Worm (Caenorhabditis elegans) whole organism, mixed stage, embryonic: ENCODE data around the gene mdt-22.

ENCODE experiments used
- M03D4.4 ChIP-seq: sonication (generic microtip); optimal IDR thresholded peaks from 2 replicates; lab custom pipeline; 2017; ENCODE audit warnings: mild to moderate bottlenecking, missing genetic modification characterization, missing compliant biosample characterization
- bed-3 ChIP-seq: fragments of 200-800 bp; sonication (Bioruptor generic); optimal IDR thresholded peaks from 3 replicates; lab custom pipeline; 2018; ENCODE audit warnings: mild to moderate bottlenecking, missing genetic modification characterization, moderate library complexity, missing compliant biosample characterization
- blmp-1 ChIP-seq: fragments of 150-350 bp; optimal IDR thresholded peaks from 2 replicates; lab custom pipeline; 2014; ENCODE audit warnings: missing biosample characterization, missing genetic modification characterization
- ceh-39 ChIP-seq: fragments of 150-350 bp; optimal IDR thresholded peaks from 2 replicates; lab custom pipeline; 2014; ENCODE audit warnings: missing biosample characterization, missing genetic modification characterization
- ceh-43 ChIP-seq: fragments of 200-800 bp; sonication (Bioruptor generic); optimal IDR thresholded peaks from 2 replicates; lab custom pipeline; 2018; ENCODE audit warnings: mild to moderate bottlenecking, missing genetic modification characterization, moderate library complexity, missing compliant biosample characterization
- ceh-83 ChIP-seq: fragments of 200-800 bp; sonication (Bioruptor generic); optimal IDR thresholded peaks from 2 replicates; lab custom pipeline; 2018; ENCODE audit warnings: mild to moderate bottlenecking, missing genetic modification characterization, missing compliant biosample characterization
- ces-1 ChIP-seq: fragments of 150-350 bp; optimal IDR thresholded peaks from 2 replicates; lab custom pipeline; 2014; ENCODE audit warnings: missing biosample characterization, missing genetic modification reagents, missing genetic modification characterization
- cnd-1 ChIP-seq: fragments of 200-800 bp; sonication (Bioruptor generic); optimal IDR thresholded peaks from 2 replicates; lab custom pipeline; 2018; ENCODE audit warnings: mild to moderate bottlenecking, missing genetic modification characterization, missing compliant biosample characterization
- drap-1 ChIP-seq: fragments of 200-800 bp; sonication (Bioruptor generic); optimal IDR thresholded peaks from 3 replicates; lab custom pipeline; 2018; ENCODE audit warnings: mild to moderate bottlenecking, missing genetic modification characterization, missing compliant biosample characterization
- elt-1 ChIP-seq: sonication (generic microtip); optimal IDR thresholded peaks from 2 replicates; lab custom pipeline; 2017; ENCODE audit warnings: missing genetic modification characterization, mild to moderate bottlenecking, missing compliant biosample characterization, antibody characterized with exemption, moderate library complexity, borderline replicate concordance; ENCODE audit not compliant: insufficient read depth
- elt-3 ChIP-seq: fragments of 150-350 bp; optimal IDR thresholded peaks from 2 replicates; lab custom pipeline; 2014; ENCODE audit warnings: missing biosample characterization, missing genetic modification characterization
- flh-1 ChIP-seq: fragments of 200-800 bp; sonication (Bioruptor generic); optimal IDR thresholded peaks from 2 replicates; lab custom pipeline; 2018; ENCODE audit warnings: mild to moderate bottlenecking, missing genetic modification characterization, moderate library complexity, missing compliant biosample characterization
- ham-2 ChIP-seq: fragments of 200-800 bp; sonication (Bioruptor generic); optimal IDR thresholded peaks from 2 replicates; lab custom pipeline; 2018; ENCODE audit warnings: mild to moderate bottlenecking, missing genetic modification characterization, missing compliant biosample characterization
- hlh-1 ChIP-seq: fragments of 150-350 bp; optimal IDR thresholded peaks from 2 replicates; lab custom pipeline; 2014; ENCODE audit warnings: missing biosample characterization, missing genetic modification reagents, missing genetic modification characterization
- lin-13 ChIP-seq: fragments of 150-350 bp; optimal IDR thresholded peaks from 2 replicates; lab custom pipeline; 2014; ENCODE audit warnings: missing biosample characterization, missing genetic modification characterization
- lin-32 ChIP-seq: fragments of 200-800 bp; sonication (Bioruptor generic); optimal IDR thresholded peaks from 2 replicates; lab custom pipeline; 2018; ENCODE audit warnings: mild to moderate bottlenecking, missing genetic modification characterization, missing compliant biosample characterization
- lsy-2 ChIP-seq: fragments of 150-350 bp; optimal IDR thresholded peaks from 2 replicates; lab custom pipeline; 2014; ENCODE audit warnings: missing biosample characterization, missing genetic modification characterization
- mab-5 ChIP-seq: fragments of 150-350 bp; optimal IDR thresholded peaks from 2 replicates; lab custom pipeline; 2014; ENCODE audit warnings: missing biosample characterization, missing genetic modification characterization
- mep-1 ChIP-seq: fragments of 150-350 bp; optimal IDR thresholded peaks from 2 replicates; lab custom pipeline; 2017; ENCODE audit warnings: missing biosample characterization, missing genetic modification reagents, missing genetic modification characterization, inconsistent platforms
- mls-2 ChIP-seq: sonication (generic microtip); optimal IDR thresholded peaks from 2 replicates; lab custom pipeline; 2016; ENCODE audit warnings: mild to moderate bottlenecking, missing genetic modification characterization, moderate library complexity, missing compliant biosample characterization
- nhr-12 ChIP-seq: fragments of 150-350 bp; optimal IDR thresholded peaks from 2 replicates; lab custom pipeline; 2014; ENCODE audit warnings: missing biosample characterization, missing genetic modification characterization
- nhr-2 ChIP-seq: fragments of 150-350 bp; optimal IDR thresholded peaks from 2 replicates; lab custom pipeline; 2014; ENCODE audit warnings: missing biosample characterization, missing genetic modification characterization
- nhr-237 ChIP-seq: fragments of 150-350 bp; optimal IDR thresholded peaks from 2 replicates; lab custom pipeline; 2014; ENCODE audit warnings: missing biosample characterization, missing genetic modification characterization
- nhr-28 ChIP-seq: fragments of 150-350 bp; optimal IDR thresholded peaks from 2 replicates; lab custom pipeline; 2014; ENCODE audit warnings: missing biosample characterization, missing genetic modification characterization
- nhr-76 ChIP-seq: sonication (generic microtip); optimal IDR thresholded peaks from 2 replicates; lab custom pipeline; 2017; ENCODE audit warnings: missing biosample characterization, missing genetic modification characterization
- pha-4 ChIP-seq: fragments of 150-350 bp; optimal IDR thresholded peaks from 2 replicates; lab custom pipeline; 2018; ENCODE audit warnings: missing biosample characterization, missing genetic modification reagents, missing genetic modification characterization
- sem-2 ChIP-seq: fragments of 200-800 bp; sonication (Bioruptor generic); optimal IDR thresholded peaks from 2 replicates; lab custom pipeline; 2018; ENCODE audit warnings: mild to moderate bottlenecking, missing genetic modification characterization, missing compliant biosample characterization
- snpc-4 ChIP-seq: fragments of 150-350 bp; optimal IDR thresholded peaks from 2 replicates; lab custom pipeline; 2014; ENCODE audit warnings: missing biosample characterization, missing genetic modification characterization
- sptf-1 ChIP-seq: sonication (generic microtip); optimal IDR thresholded peaks from 2 replicates; lab custom pipeline; 2017; ENCODE audit warnings: mild to moderate bottlenecking, missing genetic modification characterization, moderate library complexity, missing compliant biosample characterization
- tbx-8 ChIP-seq: fragments of 200-800 bp; sonication (Bioruptor generic); optimal IDR thresholded peaks from 2 replicates; lab custom pipeline; 2018; ENCODE audit warnings: mild to moderate bottlenecking, missing genetic modification characterization, moderate library complexity, missing compliant biosample characterization
- unc-120 ChIP-seq: sonication (generic microtip); optimal IDR thresholded peaks from 2 replicates; lab custom pipeline; 2017; ENCODE audit warnings: missing genetic modification characterization, missing compliant biosample characterization; ENCODE audit not compliant: poor library complexity, severe bottlenecking
- unc-39 ChIP-seq: fragments of 150-350 bp; optimal IDR thresholded peaks from 2 replicates; lab custom pipeline; 2014; ENCODE audit warnings: missing biosample characterization, missing genetic modification characterization
- unc-62 ChIP-seq: fragments of 150-350 bp; optimal IDR thresholded peaks from 2 replicates; lab custom pipeline; 2014; ENCODE audit warnings: missing biosample characterization, missing genetic modification reagents, missing genetic modification characterization
- zip-8 ChIP-seq: fragments of 150-350 bp; optimal IDR thresholded peaks from 2 replicates; lab custom pipeline; 2014; ENCODE audit warnings: missing biosample characterization, missing genetic modification characterization
- ztf-11 ChIP-seq: fragments of 150-350 bp; optimal IDR thresholded peaks from 2 replicates; lab custom pipeline; 2014; ENCODE audit warnings: missing biosample characterization, missing genetic modification characterization

Gene mdt-22

DNA sequence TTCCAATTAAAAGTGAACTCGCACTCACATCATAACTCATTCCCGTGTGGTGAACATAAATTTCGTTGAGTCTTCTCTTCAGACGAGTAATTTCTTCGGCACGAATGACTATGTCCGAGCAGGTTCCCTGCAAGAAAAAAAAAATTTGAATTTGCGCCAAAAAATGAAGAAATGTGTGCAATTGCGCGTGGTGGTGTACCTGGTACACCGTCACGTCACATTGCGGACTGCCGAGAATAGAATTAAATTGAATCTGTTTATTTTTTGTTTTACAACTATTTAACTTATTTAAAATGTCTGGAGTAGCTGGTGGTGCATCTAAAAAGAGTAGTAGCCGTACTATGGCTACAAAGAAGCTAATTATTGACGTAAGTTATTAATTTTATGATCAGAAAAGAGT is at the start of gene mdt-22:
Gene mdt-22, plus strand, starts transcription at position 263 of the 400 bp plus-strand sequence.
- TF ChIP-seq mep-1 (peak; percentile 89), ceh-83 (GFP tag; lab: Kevin White, UChicago) (no peak), nhr-2 (tag; lab: Kevin White, UChicago) (peak; percentile 2), lsy-2 (peak; percentile 81), tbx-8 (no peak), hlh-1 (peak; percentile 68), ztf-11 (no peak), mab-5 (no peak), lin-32 (no peak), nhr-237 (peak; percentile 52), nhr-12 (tag; lab: Kevin White, UChicago) (no peak), flh-1 (no peak), drap-1 (GFP tag; lab: Kevin White, UChicago) (peak; percentile 70), nhr-76 (tag; lab: Kevin White, UChicago) (no peak), unc-62 (no peak), unc-120 (tag; lab: Kevin White, UChicago) (peak; percentile 96), zip-8 (tag; lab: Kevin White, UChicago) (no peak), bed-3 (no peak), sem-2 (no peak), elt-3 (tag; lab: Kevin White, UChicago) (peak; percentile 6), cnd-1 (peak; percentile 28), ham-2 (no peak), pha-4 (tag; lab: Kevin White, UChicago) (peak; percentile 59), unc-39 (tag; lab: Kevin White, UChicago) (no peak), blmp-1 (tag; lab: Kevin White, UChicago) (no peak), ceh-39 (peak; percentile 28), ces-1 (peak; percentile 92), snpc-4 (tag; lab: Kevin White, UChicago) (no peak), elt-1 (tag; lab: Kevin White, UChicago) (no peak), nhr-28 (no peak), M03D4.4 (peak; percentile 66), ceh-43 (GFP tag; lab: Kevin White, UChicago) (peak; percentile 26), sptf-1 (tag; lab: Kevin White, UChicago) (peak; percentile 72), lin-13 (tag; lab: Kevin White, UChicago) (peak; percentile 81), mls-2 (tag; lab: Kevin White, UChicago) (peak; percentile 39)
- TF ChIP-seq, all 35 proteins: peak for 17

DNA sequence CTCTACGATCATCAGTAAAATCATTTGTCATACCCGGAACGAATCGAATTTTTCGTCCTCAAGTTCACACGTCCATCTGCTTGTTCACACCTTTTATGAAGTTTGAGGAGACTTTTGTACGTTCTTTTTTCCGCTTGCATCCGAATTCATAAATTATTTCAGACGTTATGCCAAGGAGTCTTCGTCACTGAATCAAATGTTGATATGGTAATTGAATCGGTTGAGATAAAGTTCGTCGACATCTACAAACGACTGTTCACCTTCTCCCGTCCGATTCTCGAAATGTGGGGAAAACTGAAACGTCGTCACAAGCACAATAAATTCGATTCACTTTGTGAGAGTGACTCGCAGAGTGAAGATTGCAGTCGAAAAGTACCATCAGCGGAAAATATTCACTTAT is 49.0 kb upstream of the mdt-22 start:
- no peak for TF ChIP-seq ces-1
- TF ChIP-seq ceh-39, result no peak
- no peak for TF ChIP-seq hlh-1
- TF ChIP-seq unc-62, result no peak
- no peak for TF ChIP-seq bed-3
- TF ChIP-seq ceh-83 (GFP tag; lab: Kevin White, UChicago), result no peak
- no peak for TF ChIP-seq zip-8 (tag; lab: Kevin White, UChicago)
- no peak for TF ChIP-seq lsy-2
- TF ChIP-seq blmp-1 (tag; lab: Kevin White, UChicago), result no peak
- TF ChIP-seq nhr-2 (tag; lab: Kevin White, UChicago), result no peak
- no peak for TF ChIP-seq mab-5
- no peak for TF ChIP-seq lin-32
- no peak for TF ChIP-seq tbx-8
- TF ChIP-seq nhr-28, result no peak
- TF ChIP-seq elt-1 (tag; lab: Kevin White, UChicago), result no peak
- no peak for TF ChIP-seq ham-2
- TF ChIP-seq, all 35 proteins: peak for 0

DNA sequence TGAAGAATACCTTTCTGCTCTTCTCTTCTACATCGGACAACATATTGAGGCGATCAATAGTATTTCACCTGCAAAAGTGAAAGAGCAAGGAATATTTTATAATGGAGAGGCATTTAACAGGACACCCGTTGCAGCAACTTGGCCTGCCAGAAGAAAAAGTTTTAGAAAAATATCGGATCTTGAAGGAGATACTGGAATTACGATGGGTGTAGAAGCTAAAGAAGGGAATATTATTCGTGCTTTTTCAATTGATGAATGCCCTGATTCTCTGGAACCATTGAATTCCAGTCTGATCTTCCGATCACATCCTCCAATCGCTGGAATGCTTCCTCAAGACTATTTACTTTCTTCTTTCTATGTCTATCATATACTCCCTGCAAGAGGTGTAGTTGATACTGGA is 39.8 kb upstream of the mdt-22 start:
- TF ChIP-seq ceh-39 (no peak), blmp-1 (tag; lab: Kevin White, UChicago) (no peak), nhr-28 (no peak), hlh-1 (no peak)
- TF ChIP-seq, all 35 proteins: peak for 0

DNA sequence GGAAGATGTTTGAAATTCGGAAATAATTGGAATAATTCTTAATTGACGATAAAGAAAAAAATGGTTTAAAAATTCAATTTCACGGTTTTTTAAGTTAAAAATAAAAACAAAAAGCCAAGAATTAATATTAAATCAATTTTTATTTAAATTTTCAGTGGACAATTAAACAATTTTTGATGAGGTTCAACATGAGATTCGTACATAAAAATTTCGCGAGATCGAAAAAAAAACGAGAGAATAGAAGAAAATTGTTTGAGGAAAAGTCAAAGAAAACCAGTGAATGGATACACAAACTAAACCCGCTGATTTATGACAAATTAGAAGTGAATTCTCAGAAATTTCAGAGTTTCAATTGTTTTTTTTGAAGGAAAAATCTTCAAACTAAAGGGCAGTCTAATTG is 31.0 kb upstream of the mdt-22 start, which contains the start of gene F54B3.2:
Gene F54B3.2, minus strand, starts transcription at position 101 of the 400 bp plus-strand sequence.
- TF ChIP-seq lin-13 (tag; lab: Kevin White, UChicago), result no peak
- TF ChIP-seq ces-1, result no peak
- no peak for TF ChIP-seq unc-120 (tag; lab: Kevin White, UChicago)
- no peak for TF ChIP-seq nhr-76 (tag; lab: Kevin White, UChicago)
- TF ChIP-seq pha-4 (tag; lab: Kevin White, UChicago), result no peak
- no peak for TF ChIP-seq ztf-11
- TF ChIP-seq mls-2 (tag; lab: Kevin White, UChicago), result no peak
- no peak for TF ChIP-seq tbx-8
- no peak for TF ChIP-seq lin-32
- TF ChIP-seq drap-1 (GFP tag; lab: Kevin White, UChicago), result no peak
- no peak for TF ChIP-seq unc-62
